Worm (Caenorhabditis elegans) whole organism, young adult: ENCODE measurements around the gene ncs-6.
A peak's percentile ranks its signal among the peaks of the same experiment; 100 is the strongest.

ENCODE experiments used
- B0035.1 ChIP-seq: sonication (generic microtip); optimal IDR thresholded peaks from 2 replicates; lab custom pipeline; 2016; ENCODE audit warnings: missing genetic modification characterization, mild to moderate bottlenecking, missing compliant biosample characterization, missing genotype, missing genetic modification reagents
- C06A6.2 ChIP-seq: fragments of 200-800 bp; sonication (Bioruptor generic); conservative IDR thresholded peaks from 2 replicates; pipeline ENCODE4 v1.3.6; 2022; ENCODE audit warnings: missing genetic modification characterization, missing compliant biosample characterization
- F23B12.7 ChIP-seq: sonication (generic microtip); optimal IDR thresholded peaks from 2 replicates; lab custom pipeline; 2017; ENCODE audit warnings: missing genetic modification characterization, mild to moderate bottlenecking, missing compliant biosample characterization, antibody characterized with exemption, moderate library complexity; ENCODE audit not compliant: insufficient read depth
- Y79H2A.3 ChIP-seq: fragments of 200-800 bp; sonication (Bioruptor generic); conservative IDR thresholded peaks from 2 replicates; pipeline ENCODE4 v1.3.6; 2022; ENCODE audit warnings: missing genetic modification reagents, missing genetic modification characterization, missing compliant biosample characterization
- attf-3 ChIP-seq: fragments of 200-800 bp; sonication (Bioruptor generic); conservative IDR thresholded peaks from 2 replicates; pipeline ENCODE4 v1.3.6; 2022; ENCODE audit warnings: missing genetic modification reagents, missing genetic modification characterization, missing compliant biosample characterization
- attf-5 ChIP-seq: fragments of 200-800 bp; sonication (Bioruptor generic); optimal IDR thresholded peaks from 2 replicates; lab custom pipeline; 2018; ENCODE audit warnings: mild to moderate bottlenecking, missing genetic modification characterization, missing compliant biosample characterization
- bed-2 ChIP-seq: fragments of 200-800 bp; sonication (Bioruptor generic); IDR thresholded peaks from 2 replicates; pipeline ENCODE4 v1.3.6; 2022; ENCODE audit warnings: missing genetic modification reagents, missing genetic modification characterization, missing compliant biosample characterization
- ccch-3 ChIP-seq: fragments of 200-800 bp; sonication (Bioruptor generic); optimal IDR thresholded peaks from 2 replicates; lab custom pipeline; 2018; ENCODE audit warnings: mild to moderate bottlenecking, missing genetic modification characterization, missing compliant biosample characterization
- cebp-1 ChIP-seq, 2 experiments: fragments of 200-800 bp in 1 of 2; sonication (Bioruptor generic) in 1 of 2; sonication (generic microtip) in 1 of 2; IDR thresholded peaks in 1 of 2; optimal IDR thresholded peaks in 1 of 2; 2 replicates each; pipeline versions ENCODE4 v1.3.6 to Lab custom; 2017 to 2022; ENCODE audit warnings: missing compliant biosample characterization in 2 of 2, missing genetic modification characterization in 2 of 2, mild to moderate bottlenecking in 1 of 2, missing genetic modification reagents in 1 of 2, moderate library complexity in 1 of 2
- cebp-2 ChIP-seq: fragments of 200-800 bp; sonication (Bioruptor generic); IDR thresholded peaks from 2 replicates; pipeline ENCODE4 v1.3.6; 2022; ENCODE audit warnings: missing genetic modification characterization, missing compliant biosample characterization
- ceh-27 ChIP-seq: fragments of 200-800 bp; sonication (Bioruptor generic); optimal IDR thresholded peaks from 2 replicates; lab custom pipeline; 2018; ENCODE audit warnings: mild to moderate bottlenecking, missing genetic modification characterization, moderate library complexity, missing compliant biosample characterization
- dpff-1 ChIP-seq: sonication (generic microtip); optimal IDR thresholded peaks from 2 replicates; lab custom pipeline; 2017; ENCODE audit warnings: mild to moderate bottlenecking, missing genetic modification characterization, missing compliant biosample characterization
- ets-4 ChIP-seq: fragments of 200-800 bp; sonication (Bioruptor generic); optimal IDR thresholded peaks from 2 replicates; lab custom pipeline; 2018; ENCODE audit warnings: mild to moderate bottlenecking, missing genetic modification characterization, missing compliant biosample characterization
- gei-17 ChIP-seq: fragments of 200-800 bp; sonication (Bioruptor generic); optimal IDR thresholded peaks from 2 replicates; lab custom pipeline; 2018; ENCODE audit warnings: mild to moderate bottlenecking, missing genetic modification characterization, missing compliant biosample characterization
- hlh-12 ChIP-seq: sonication (generic microtip); optimal IDR thresholded peaks from 2 replicates; lab custom pipeline; 2016; ENCODE audit warnings: missing genetic modification characterization, missing compliant biosample characterization
- hmg-20 ChIP-seq: fragments of 200-800 bp; sonication (Bioruptor generic); IDR thresholded peaks from 2 replicates; pipeline ENCODE4 v1.3.6; 2022; ENCODE audit warnings: missing genetic modification reagents, missing genetic modification characterization, missing compliant biosample characterization
- lag-1 ChIP-seq: fragments of 200-800 bp; sonication (Bioruptor generic); IDR thresholded peaks from 2 replicates; pipeline ENCODE4 v1.3.6; 2022; ENCODE audit warnings: missing genetic modification reagents, missing genetic modification characterization, missing compliant biosample characterization
- mcd-1 ChIP-seq: fragments of 200-800 bp; sonication (Bioruptor generic); IDR thresholded peaks from 2 replicates; pipeline ENCODE4 v1.3.6; 2022; ENCODE audit warnings: missing genetic modification reagents, missing genetic modification characterization, missing compliant biosample characterization
- mes-4 ChIP-seq: sonication (generic microtip); optimal IDR thresholded peaks from 2 replicates; lab custom pipeline; 2016; ENCODE audit warnings: missing genotype, missing genetic modification characterization, missing compliant biosample characterization
- mxl-1 ChIP-seq: sonication (generic microtip); optimal IDR thresholded peaks from 2 replicates; lab custom pipeline; 2016; ENCODE audit warnings: missing genetic modification characterization, missing compliant biosample characterization
- nfyb-1 ChIP-seq: fragments of 200-800 bp; sonication (Bioruptor generic); IDR thresholded peaks from 2 replicates; pipeline ENCODE4 v1.3.6; 2022; ENCODE audit warnings: missing genetic modification reagents, missing genetic modification characterization, missing compliant biosample characterization
- nhr-80 ChIP-seq: sonication (generic microtip); optimal IDR thresholded peaks from 2 replicates; lab custom pipeline; 2016; ENCODE audit warnings: missing genetic modification characterization, missing compliant biosample characterization
- rec-8 ChIP-seq, 2 experiments: sonication (generic microtip); optimal IDR thresholded peaks; 2 replicates each; lab custom pipeline; 2016; ENCODE audit warnings: mild to moderate bottlenecking in 2 of 2, missing genetic modification characterization in 2 of 2, missing genetic modification reagents in 2 of 2, missing genotype in 2 of 2, missing biosample characterization in 1 of 2, missing compliant biosample characterization in 1 of 2, moderate library complexity in 1 of 2
- repo-1 ChIP-seq: sonication (generic microtip); optimal IDR thresholded peaks from 2 replicates; lab custom pipeline; 2017; ENCODE audit warnings: mild to moderate bottlenecking, missing genetic modification characterization, missing compliant biosample characterization
- sea-2 ChIP-seq: fragments of 200-800 bp; sonication (Bioruptor generic); IDR thresholded peaks from 2 replicates; pipeline ENCODE4 v1.3.6; 2022; ENCODE audit warnings: missing genetic modification characterization, missing compliant biosample characterization
- snpc-3.4 ChIP-seq: sonication (generic microtip); optimal IDR thresholded peaks from 2 replicates; lab custom pipeline; 2017; ENCODE audit warnings: missing genetic modification characterization, mild to moderate bottlenecking, missing compliant biosample characterization, antibody characterized with exemption, moderate library complexity, missing genotype, missing genetic modification reagents
- snpc-4 ChIP-seq, 5 experiments: fragments of 150-350 bp in 1 of 5; sonication (generic microtip) in 4 of 5; optimal IDR thresholded peaks; 2 replicates each; lab custom pipeline; 2014 to 2018; ENCODE audit warnings: missing genetic modification characterization in 5 of 5, missing biosample characterization in 3 of 5, antibody characterized with exemption in 2 of 5, mild to moderate bottlenecking in 2 of 5, missing compliant biosample characterization in 2 of 5, missing genotype in 2 of 5, moderate library complexity in 2 of 5, missing genetic modification reagents in 1 of 5
- sptf-2 ChIP-seq: fragments of 200-800 bp; sonication (Bioruptor generic); optimal IDR thresholded peaks from 2 replicates; lab custom pipeline; 2018; ENCODE audit warnings: mild to moderate bottlenecking, missing genetic modification characterization, missing compliant biosample characterization
- tbx-9 ChIP-seq: sonication (generic microtip); optimal IDR thresholded peaks from 2 replicates; lab custom pipeline; 2016; ENCODE audit warnings: borderline replicate concordance, missing genetic modification characterization, inconsistent platforms, missing compliant biosample characterization
- zfh-2 ChIP-seq: fragments of 200-800 bp; sonication (Bioruptor generic); conservative IDR thresholded peaks from 2 replicates; pipeline ENCODE4 v1.3.6; 2022; ENCODE audit warnings: missing genetic modification reagents, missing genetic modification characterization, missing compliant biosample characterization
- ztf-22 ChIP-seq: fragments of 200-800 bp; sonication (Bioruptor generic); optimal IDR thresholded peaks from 2 replicates; lab custom pipeline; 2018; ENCODE audit warnings: mild to moderate bottlenecking, missing genetic modification characterization, moderate library complexity, missing compliant biosample characterization
- ztf-26 ChIP-seq: sonication (generic microtip); optimal IDR thresholded peaks from 2 replicates; lab custom pipeline; 2017; ENCODE audit warnings: missing genetic modification characterization, missing compliant biosample characterization
- ztf-28 ChIP-seq: fragments of 200-800 bp; sonication (Bioruptor generic); IDR thresholded peaks from 2 replicates; pipeline ENCODE4 v1.3.6; 2022; ENCODE audit warnings: missing genetic modification reagents, missing genetic modification characterization, missing compliant biosample characterization

Gene ncs-6

ce11 chrII:3567066-3567465 is 38.8 kb upstream of the ncs-6 start:
- TF ChIP-seq cebp-2 (GFP tag; lab: Robert Waterston, UW), result no peak
- TF ChIP-seq nfyb-1 (GFP tag; lab: Robert Waterston, UW), result no peak
- no peak for TF ChIP-seq attf-3 (GFP tag; lab: Robert Waterston, UW)
- TF ChIP-seq snpc-4 (GFP tag; optimal IDR thresholded peaks at IDR 0.05; lab: Kevin White, UChicago), result no peak
- no peak for TF ChIP-seq snpc-4 (tag; optimal IDR thresholded peaks at IDR 0.05; lab: Kevin White, UChicago)
- TF ChIP-seq hmg-20, result no peak
- no peak for TF ChIP-seq Y79H2A.3 (GFP tag; lab: Robert Waterston, UW)

- TF ChIP-seq hlh-12 (tag; lab: Kevin White, UChicago), result no peak
- TF ChIP-seq lag-1 (GFP tag; lab: Robert Waterston, UW), result 0 out of 2 replicates have a peak, but pooled peaks have one; percentile 31
Observed at ce11 chrII:3562419-3562818, 34.1 kb upstream of the ncs-6 start, which contains the start of gene W10G11.3. W10G11.3 (minus strand) TSS chrII:3562519.

- TF ChIP-seq tbx-9 (tag; lab: Kevin White, UChicago) (no peak), snpc-3.4 (no peak), ceh-27 (GFP tag; lab: Kevin White, UChicago) (no peak), dpff-1 (tag; lab: Kevin White, UChicago) (no peak), C06A6.2 (GFP tag; lab: Robert Waterston, UW) (no peak), gei-17 (GFP tag; lab: Kevin White, UChicago) (no peak), attf-5 (no peak)
Observed at ce11 chrII:3561561-3561960, 33.2 kb upstream of the ncs-6 start, which contains the start of gene W10G11.2. W10G11.2 (minus strand) TSS chrII:3561661.

ce11 chrII:3560592-3560991 is 32.3 kb upstream of the ncs-6 start, which contains the start of gene W10G11.1:
W10G11.1 (minus strand) TSS chrII:3560692.
- TF ChIP-seq snpc-4 (GFP tag; optimal IDR thresholded peaks at IDR 0.05; lab: Kevin White, UChicago) (no peak), snpc-4 (tag; optimal IDR thresholded peaks at IDR 0.05; lab: Kevin White, UChicago) (no peak), sptf-2 (no peak), nhr-80 (tag; lab: Kevin White, UChicago) (no peak), ets-4 (no peak), ztf-28 (GFP tag; lab: Robert Waterston, UW) (no peak)

ce11 chrII:3557417-3557816 is 29.1 kb upstream of the ncs-6 start, which contains the start of gene lgc-45:
lgc-45 (plus strand) TSS chrII:3557472.
- TF ChIP-seq ccch-3 (GFP tag; lab: Kevin White, UChicago) (no peak), bed-2 (no peak), mxl-1 (tag; lab: Kevin White, UChicago) (no peak), zfh-2 (GFP tag; lab: Robert Waterston, UW) (peak; percentile 72)

ce11 chrII:3556584-3556983 is 28.3 kb upstream of the ncs-6 start:
- TF ChIP-seq mes-4 (tag; lab: Kevin White, UChicago) (no peak), snpc-3.4 (no peak), rec-8 (tag; optimal IDR thresholded peaks at IDR 0.05; lab: Kevin White, UChicago) (no peak), cebp-1 (GFP tag; IDR thresholded peaks at IDR 0.05; lab: Robert Waterston, UW) (no peak), cebp-1 (tag; optimal IDR thresholded peaks at IDR 0.05; lab: Kevin White, UChicago) (no peak), repo-1 (tag; lab: Kevin White, UChicago) (no peak), ztf-26 (tag; lab: Kevin White, UChicago) (no peak), mcd-1 (GFP tag; lab: Robert Waterston, UW) (no peak), B0035.1 (no peak), F23B12.7 (no peak), ceh-27 (GFP tag; lab: Kevin White, UChicago) (no peak), ztf-22 (no peak), zfh-2 (GFP tag; lab: Robert Waterston, UW) (no peak), sea-2 (GFP tag; lab: Robert Waterston, UW) (no peak)
- TF ChIP-seq, all 124 proteins: peak for 0
